Worm (Caenorhabditis elegans): ENCODE results near the gene ncl-1.

ncl-1 gene

ce11 chrIII:7730331-7730730 is 10.8 kb downstream of the ncl-1 start:
- TF ChIP-seq ctbp-1 (GFP tag; IDR thresholded peaks at IDR 0.05) (no peak), mxl-3 (GFP tag; optimal IDR thresholded peaks at IDR 0.05) (peak; percentile 68), unc-62 (GFP tag; optimal IDR thresholded peaks at IDR 0.05 in 1 of 2) (peak in 1 of 2 experiments; percentile 2), unc-62 (tag; optimal IDR thresholded peaks at IDR 0.05) (no peak), Y75B8A.6 (GFP tag; IDR thresholded peaks at IDR 0.05) (no peak), zfp-3 (GFP tag; conservative IDR thresholded peaks at IDR 0.05) (peak; percentile 30; the same call in 1 of the 2 replicates), lsy-2 (tag; optimal IDR thresholded peaks at IDR 0.05) (peak in 1 of 2 experiments; percentile 43), R02D3.7 (tag; optimal IDR thresholded peaks at IDR 0.05) (no peak), nhr-11 (tag; optimal IDR thresholded peaks at IDR 0.05) (no peak), zfp-2 (tag; optimal IDR thresholded peaks at IDR 0.05) (no peak), lin-29 (GFP tag; IDR thresholded peaks at IDR 0.05) (no peak), nhr-41 (GFP tag; IDR thresholded peaks at IDR 0.05) (no peak), set-16 (GFP tag; IDR thresholded peaks at IDR 0.05) (no peak), aly-2 (tag; optimal IDR thresholded peaks at IDR 0.05) (no peak), lin-39 (tag; optimal IDR thresholded peaks at IDR 0.05) (no peak), pqm-1 (tag; optimal IDR thresholded peaks at IDR 0.05) (peak; percentile 87), D1046.2 (GFP tag; IDR thresholded peaks at IDR 0.05) (no peak), nhr-25 (tag; optimal IDR thresholded peaks at IDR 0.05; ENCODE audit: borderline replicate concordance, insufficient read depth) (no peak), sdz-12 (GFP tag; optimal IDR thresholded peaks at IDR 0.05) (no peak), Y105C5A.15 (GFP tag; IDR thresholded peaks at IDR 0.05) (no peak), ZK546.5 (tag; optimal IDR thresholded peaks at IDR 0.05) (no peak), tag-97 (GFP tag; IDR thresholded peaks at IDR 0.05) (no peak), lin-13 (GFP tag; optimal IDR thresholded peaks at IDR 0.05) (no peak), hif-1 (tag; optimal IDR thresholded peaks at IDR 0.05) (no peak), Y5F2A.4 (GFP tag; optimal IDR thresholded peaks at IDR 0.05) (no peak), dve-1 (tag; optimal IDR thresholded peaks at IDR 0.05; ENCODE audit: insufficient read depth) (peak; percentile 81), mes-2 (tag; optimal IDR thresholded peaks at IDR 0.05; ENCODE audit: poor library complexity, severe bottlenecking) (no peak), spr-3 (GFP tag; optimal IDR thresholded peaks at IDR 0.05) (no peak), nhr-76 (tag; optimal IDR thresholded peaks at IDR 0.05) (no peak), ceh-28 (tag; optimal IDR thresholded peaks at IDR 0.05) (no peak), F44E2.7 (GFP tag; IDR thresholded peaks at IDR 0.05) (no peak), lin-38 (GFP tag; IDR thresholded peaks at IDR 0.05) (no peak), egl-43 (GFP tag; IDR thresholded peaks at IDR 0.05) (no peak), F10B5.3 (tag; optimal IDR thresholded peaks at IDR 0.05) (no peak), ceh-20 (GFP tag; IDR thresholded peaks at IDR 0.05) (no peak), daf-12 (tag; optimal IDR thresholded peaks at IDR 0.05) (no peak), php-3 (GFP tag; IDR thresholded peaks at IDR 0.05) (peak; percentile 50), skn-1 (tag; optimal IDR thresholded peaks at IDR 0.05) (no peak), jun-1 (tag; optimal IDR thresholded peaks at IDR 0.05) (no peak), dmd-8 (GFP tag; IDR thresholded peaks at IDR 0.05) (no peak), ztf-11 (tag; optimal IDR thresholded peaks at IDR 0.05) (no peak), snpc-4 (tag; optimal IDR thresholded peaks at IDR 0.05) (no peak), gei-8 (GFP tag; optimal IDR thresholded peaks at IDR 0.05) (no peak), nhr-237 (tag; optimal IDR thresholded peaks at IDR 0.05) (no peak), nhr-111 (GFP tag; optimal IDR thresholded peaks at IDR 0.05) (no peak), nhr-48 (tag; optimal IDR thresholded peaks at IDR 0.05) (no peak), attf-4 (tag; optimal IDR thresholded peaks at IDR 0.05) (no peak), duxl-1 (tag; optimal IDR thresholded peaks at IDR 0.05; ENCODE audit: poor library complexity) (no peak), arid-1 (GFP tag; conservative IDR thresholded peaks at IDR 0.05) (no peak), dpl-1 (GFP tag; optimal IDR thresholded peaks at IDR 0.05) (no peak), T20F7.1 (GFP tag; optimal IDR thresholded peaks at IDR 0.05) (peak; percentile 62), hlh-30 (tag; optimal IDR thresholded peaks at IDR 0.05; ENCODE audit: insufficient read depth) (peak; percentile 22)

All from whole organism, L4 larva.